Fruit fly (Drosophila melanogaster): ENCODE data around the gene CG4598.

CG4598 gene

DNA sequence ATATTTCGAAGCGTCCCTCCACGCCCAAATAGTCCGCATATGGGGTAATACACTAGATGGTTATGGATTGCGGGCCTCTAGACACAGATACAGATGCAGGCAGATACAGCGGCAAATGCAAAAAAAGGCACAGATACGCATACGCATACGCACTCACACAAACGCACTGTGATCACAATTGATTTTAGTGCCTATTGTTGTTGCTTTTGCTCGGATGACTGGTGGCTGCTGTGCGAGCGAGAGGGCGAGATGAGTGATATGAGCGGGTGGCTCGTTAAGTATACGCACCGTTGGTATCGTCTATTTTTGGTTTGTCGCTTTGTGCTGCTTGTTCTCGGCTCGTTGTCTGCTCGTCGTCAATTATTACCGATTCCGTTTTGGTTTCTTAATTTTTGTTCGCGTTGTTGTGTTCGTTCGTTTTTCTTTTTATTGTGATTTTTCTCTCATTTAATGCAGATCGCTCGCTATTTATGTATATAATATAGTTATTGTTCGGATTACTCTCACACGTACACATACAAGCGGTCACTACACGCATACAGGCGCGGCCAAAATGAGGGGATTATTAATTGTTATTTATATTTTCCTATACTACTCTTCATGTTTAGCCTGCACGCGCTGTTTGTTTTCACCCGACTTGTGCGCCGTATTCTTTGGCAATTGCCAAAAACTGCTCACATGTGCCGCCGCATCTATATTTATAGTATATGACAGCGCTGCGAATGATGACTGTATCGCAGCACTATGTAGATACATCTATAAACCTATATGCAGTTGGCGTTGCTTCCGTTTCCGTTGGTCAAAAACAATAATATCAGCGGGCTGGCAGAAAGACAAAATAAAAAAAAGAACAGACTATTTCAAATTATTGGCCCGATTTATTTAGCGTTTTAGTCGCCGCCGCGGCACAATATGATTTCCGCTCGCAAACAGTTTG is 10.8 kb upstream of the CG4598 start (continued):
- TF ChIP-seq CG12769 (tag; optimal IDR thresholded peaks at IDR 0.05) (no peak), CG9727 (GFP tag; optimal IDR thresholded peaks at IDR 0.05) (no peak), NfI (GFP tag; optimal IDR thresholded peaks at IDR 0.05) (no peak), HmgD (GFP tag; optimal IDR thresholded peaks at IDR 0.05) (no peak), pzg (GFP tag; optimal IDR thresholded peaks at IDR 0.05) (no peak), CG8281 (tag; optimal IDR thresholded peaks at IDR 0.05) (no peak), gcm (GFP tag; optimal IDR thresholded peaks at IDR 0.05) (peak; percentile 9), ken (GFP tag; IDR thresholded peaks at IDR 0.05) (no peak), sc (optimal IDR thresholded peaks at IDR 0.05) (no peak), sc (GFP tag; optimal IDR thresholded peaks at IDR 0.05) (no peak), tll (GFP tag; optimal IDR thresholded peaks at IDR 0.05) (no peak), CTCF (GFP tag; optimal IDR thresholded peaks at IDR 0.05) (no peak), CG10147 (GFP tag; optimal IDR thresholded peaks at IDR 0.05) (no peak), CG30431 (GFP tag; optimal IDR thresholded peaks at IDR 0.05) (no peak), mirr (GFP tag; optimal IDR thresholded peaks at IDR 0.05) (peak; percentile 42), PHDP (tag; optimal IDR thresholded peaks at IDR 0.05) (no peak), gcm2 (GFP tag; optimal IDR thresholded peaks at IDR 0.05) (no peak), CG4707 (GFP tag; optimal IDR thresholded peaks at IDR 0.05) (no peak), repo (GFP tag; optimal IDR thresholded peaks at IDR 0.05) (no peak), Side (GFP tag; optimal IDR thresholded peaks at IDR 0.05) (no peak), CG6654 (GFP tag; optimal IDR thresholded peaks at IDR 0.05) (no peak), bsh (GFP tag; optimal IDR thresholded peaks at IDR 0.05) (no peak), CG2678 (tag; optimal IDR thresholded peaks at IDR 0.05) (no peak), CG17829 (tag; optimal IDR thresholded peaks at IDR 0.05) (no peak), Ssrp (tag; optimal IDR thresholded peaks at IDR 0.05) (no peak), danr (GFP tag; IDR thresholded peaks at IDR 0.05) (no peak), CG10267 (tag; optimal IDR thresholded peaks at IDR 0.05) (no peak), CG11560 (tag; IDR thresholded peaks at IDR 0.05) (no peak), Sox100B (GFP tag; optimal IDR thresholded peaks at IDR 0.05) (peak; percentile 4), dmrt99B (tag; optimal IDR thresholded peaks at IDR 0.05) (no peak), Trl (optimal IDR thresholded peaks at IDR 0.05) (peak in 1 of 2 experiments; percentile 9), Trl (GFP tag; optimal IDR thresholded peaks at IDR 0.05) (no peak), chn (GFP tag; optimal IDR thresholded peaks at IDR 0.05) (no peak), gro (GFP tag; optimal IDR thresholded peaks at IDR 0.05) (no peak), Drgx (GFP tag; IDR thresholded peaks at IDR 0.05) (no peak), stwl (tag; optimal IDR thresholded peaks at IDR 0.05) (no peak), CG11398 (GFP tag; optimal IDR thresholded peaks at IDR 0.05) (no peak), CG2129 (GFP tag; IDR thresholded peaks at IDR 0.05; ENCODE audit: partially characterized antibody) (no peak), jing (GFP tag; optimal IDR thresholded peaks at IDR 0.05) (no peak), wdn (GFP tag; IDR thresholded peaks at IDR 0.05) (no peak), MTF-1 (GFP tag; optimal IDR thresholded peaks at IDR 0.05; ENCODE audit: borderline replicate concordance) (no peak), nmo (GFP tag; optimal IDR thresholded peaks at IDR 0.05) (no peak), gce (GFP tag; IDR thresholded peaks at IDR 0.05) (no peak), CG31441 (GFP tag; IDR thresholded peaks at IDR 0.05) (no peak), nom (GFP tag; optimal IDR thresholded peaks at IDR 0.05) (peak; percentile 56), knrl (GFP tag; IDR thresholded peaks at IDR 0.05; ENCODE audit: partially characterized antibody) (no peak), btn (GFP tag; optimal IDR thresholded peaks at IDR 0.05) (no peak), Hmx (GFP tag; optimal IDR thresholded peaks at IDR 0.05) (no peak), luna (GFP tag; optimal IDR thresholded peaks at IDR 0.05) (no peak), sd (tag; optimal IDR thresholded peaks at IDR 0.05) (peak; percentile 40)

All from whole organism, embryonic.